Worm (Caenorhabditis elegans) whole organism, young adult: Measurements from ENCODE around the gene Y37D8A.8.

ENCODE experiments used
- B0336.3 ChIP-seq: fragments of 200-800 bp; sonication (Bioruptor generic); IDR thresholded peaks from 2 replicates; pipeline ENCODE4 v1.3.6; 2022; ENCODE audit warnings: missing genetic modification characterization, missing compliant biosample characterization
- D2030.7 ChIP-seq: fragments of 200-800 bp; sonication (Bioruptor generic); IDR thresholded peaks from 2 replicates; pipeline ENCODE4 v1.3.6; 2022; ENCODE audit warnings: missing genetic modification reagents, missing genetic modification characterization, missing compliant biosample characterization
- F10E7.11 ChIP-seq: sonication (generic microtip); optimal IDR thresholded peaks from 2 replicates; lab custom pipeline; 2017; ENCODE audit warnings: mild to moderate bottlenecking, missing genetic modification characterization, moderate library complexity, missing compliant biosample characterization
- F37B4.10 ChIP-seq: fragments of 200-800 bp; sonication (Bioruptor generic); IDR thresholded peaks from 2 replicates; pipeline ENCODE4 v1.3.6; 2022; ENCODE audit warnings: missing genetic modification characterization, missing compliant biosample characterization
- F39B2.1 ChIP-seq: fragments of 200-800 bp; sonication (Bioruptor generic); IDR thresholded peaks from 2 replicates; pipeline ENCODE4 v1.3.6; 2022; ENCODE audit warnings: missing genetic modification reagents, missing genetic modification characterization, missing compliant biosample characterization
- F49E8.2 ChIP-seq: sonication (generic microtip); optimal IDR thresholded peaks from 3 replicates; lab custom pipeline; 2017; ENCODE audit warnings: missing genetic modification characterization, mild to moderate bottlenecking, missing compliant biosample characterization, antibody characterized with exemption, moderate library complexity; ENCODE audit not compliant: insufficient read depth
- F57A8.1 ChIP-seq: fragments of 200-800 bp; sonication (Bioruptor generic); optimal IDR thresholded peaks from 2 replicates; lab custom pipeline; 2018; ENCODE audit warnings: mild to moderate bottlenecking, missing genetic modification characterization, moderate library complexity, missing compliant biosample characterization
- T07F8.4 ChIP-seq: sonication (generic microtip); optimal IDR thresholded peaks from 2 replicates; lab custom pipeline; 2016; ENCODE audit warnings: mild to moderate bottlenecking, missing genetic modification characterization, moderate library complexity, missing compliant biosample characterization
- T26A5.8 ChIP-seq: sonication (generic microtip); optimal IDR thresholded peaks from 2 replicates; lab custom pipeline; 2016; ENCODE audit warnings: missing genetic modification characterization, missing compliant biosample characterization
- Y67H2A.10 ChIP-seq: fragments of 200-800 bp; sonication (Bioruptor generic); conservative IDR thresholded peaks from 2 replicates; pipeline ENCODE4 v1.3.6; 2022; ENCODE audit warnings: missing genetic modification reagents, missing genetic modification characterization, missing compliant biosample characterization
- Y79H2A.3 ChIP-seq: fragments of 200-800 bp; sonication (Bioruptor generic); conservative IDR thresholded peaks from 2 replicates; pipeline ENCODE4 v1.3.6; 2022; ENCODE audit warnings: missing genetic modification reagents, missing genetic modification characterization, missing compliant biosample characterization
- Y95B8A.8 ChIP-seq: fragments of 200-800 bp; sonication (Bioruptor generic); IDR thresholded peaks from 2 replicates; pipeline ENCODE4 v1.3.6; 2022; ENCODE audit warnings: missing genetic modification reagents, missing genetic modification characterization, missing compliant biosample characterization
- ZK185.1 ChIP-seq: sonication (generic microtip); optimal IDR thresholded peaks from 2 replicates; lab custom pipeline; 2016; ENCODE audit warnings: mild to moderate bottlenecking, missing genetic modification characterization, missing compliant biosample characterization; ENCODE audit not compliant: poor library complexity, severe bottlenecking
- ama-1 ChIP-seq, 3 experiments: fragments of 150-350 bp in 1 of 3; sonication (generic microtip) in 2 of 3; optimal IDR thresholded peaks; 2 replicates each; lab custom pipeline; 2014 to 2018; ENCODE audit warnings: missing biosample characterization in 2 of 3, missing genetic modification characterization in 2 of 3, missing genetic modification reagents in 2 of 3
- athp-1 ChIP-seq: sonication (generic microtip); optimal IDR thresholded peaks from 2 replicates; lab custom pipeline; 2017; ENCODE audit warnings: mild to moderate bottlenecking, missing genetic modification characterization, missing compliant biosample characterization
- attf-6 ChIP-seq: fragments of 200-800 bp; sonication (Bioruptor generic); IDR thresholded peaks from 2 replicates; pipeline ENCODE4 v1.3.6; 2022; ENCODE audit warnings: missing genetic modification reagents, missing genetic modification characterization, missing compliant biosample characterization
- bed-2 ChIP-seq: fragments of 200-800 bp; sonication (Bioruptor generic); IDR thresholded peaks from 2 replicates; pipeline ENCODE4 v1.3.6; 2022; ENCODE audit warnings: missing genetic modification reagents, missing genetic modification characterization, missing compliant biosample characterization
- cebp-1 ChIP-seq, 2 experiments: fragments of 200-800 bp in 1 of 2; sonication (Bioruptor generic) in 1 of 2; sonication (generic microtip) in 1 of 2; IDR thresholded peaks in 1 of 2; optimal IDR thresholded peaks in 1 of 2; 2 replicates each; pipeline versions ENCODE4 v1.3.6 to Lab custom; 2017 to 2022; ENCODE audit warnings: missing compliant biosample characterization in 2 of 2, missing genetic modification characterization in 2 of 2, mild to moderate bottlenecking in 1 of 2, missing genetic modification reagents in 1 of 2, moderate library complexity in 1 of 2
- ceh-100 ChIP-seq: fragments of 200-800 bp; sonication (Bioruptor generic); IDR thresholded peaks from 2 replicates; pipeline ENCODE4 v1.3.6; 2022; ENCODE audit warnings: missing genetic modification reagents, missing genetic modification characterization, missing compliant biosample characterization
- ceh-27 ChIP-seq: fragments of 200-800 bp; sonication (Bioruptor generic); optimal IDR thresholded peaks from 2 replicates; lab custom pipeline; 2018; ENCODE audit warnings: mild to moderate bottlenecking, missing genetic modification characterization, moderate library complexity, missing compliant biosample characterization
- ceh-58 ChIP-seq: fragments of 200-800 bp; sonication (Bioruptor generic); IDR thresholded peaks from 2 replicates; pipeline ENCODE4 v1.3.6; 2022; ENCODE audit warnings: missing genetic modification characterization, missing compliant biosample characterization
- die-1 ChIP-seq: sonication (generic microtip); optimal IDR thresholded peaks from 2 replicates; lab custom pipeline; 2016; ENCODE audit warnings: missing genotype, mild to moderate bottlenecking, missing genetic modification characterization, missing compliant biosample characterization
- efl-1 ChIP-seq: fragments of 150-350 bp; optimal IDR thresholded peaks from 2 replicates; lab custom pipeline; 2014; ENCODE audit warnings: missing biosample characterization, missing genetic modification reagents, missing genetic modification characterization
- egl-44 ChIP-seq: fragments of 200-800 bp; sonication (Bioruptor generic); IDR thresholded peaks from 2 replicates; pipeline ENCODE4 v1.3.6; 2022; ENCODE audit warnings: missing genetic modification reagents, missing genetic modification characterization, missing compliant biosample characterization
- fkh-3 ChIP-seq: sonication (generic microtip); optimal IDR thresholded peaks from 2 replicates; lab custom pipeline; 2016; ENCODE audit warnings: mild to moderate bottlenecking, missing genetic modification characterization, missing compliant biosample characterization
- gei-17 ChIP-seq: fragments of 200-800 bp; sonication (Bioruptor generic); optimal IDR thresholded peaks from 2 replicates; lab custom pipeline; 2018; ENCODE audit warnings: mild to moderate bottlenecking, missing genetic modification characterization, missing compliant biosample characterization
- hrde-1 ChIP-seq: sonication (generic microtip); optimal IDR thresholded peaks from 2 replicates; lab custom pipeline; 2016; ENCODE audit warnings: missing genetic modification characterization, mild to moderate bottlenecking, missing compliant biosample characterization, moderate library complexity, missing genotype, missing genetic modification reagents, borderline replicate concordance
- hsf-1 ChIP-seq: fragments of 200-800 bp; sonication (Bioruptor generic); IDR thresholded peaks from 2 replicates; pipeline ENCODE4 v1.3.6; 2022; ENCODE audit warnings: missing genetic modification reagents, missing genetic modification characterization, missing compliant biosample characterization
- let-607 ChIP-seq, 2 experiments: fragments of 200-800 bp in 1 of 2; sonication (Bioruptor generic) in 1 of 2; sonication (generic microtip) in 1 of 2; optimal IDR thresholded peaks; 2 replicates each; lab custom pipeline; 2016 to 2018; ENCODE audit warnings: mild to moderate bottlenecking in 2 of 2, missing compliant biosample characterization in 2 of 2, missing genetic modification characterization in 2 of 2, moderate library complexity in 2 of 2, missing genotype in 1 of 2
- lin-26 ChIP-seq: fragments of 200-800 bp; sonication (Bioruptor generic); IDR thresholded peaks from 2 replicates; pipeline ENCODE4 v1.3.6; 2022; ENCODE audit warnings: missing genetic modification reagents, missing genetic modification characterization, missing compliant biosample characterization
- madf-6 ChIP-seq: fragments of 200-800 bp; sonication (Bioruptor generic); IDR thresholded peaks from 2 replicates; pipeline ENCODE4 v1.3.6; 2022; ENCODE audit warnings: missing genetic modification reagents, missing genetic modification characterization, missing compliant biosample characterization
- mcd-1 ChIP-seq: fragments of 200-800 bp; sonication (Bioruptor generic); IDR thresholded peaks from 2 replicates; pipeline ENCODE4 v1.3.6; 2022; ENCODE audit warnings: missing genetic modification reagents, missing genetic modification characterization, missing compliant biosample characterization
- mes-4 ChIP-seq: sonication (generic microtip); optimal IDR thresholded peaks from 2 replicates; lab custom pipeline; 2016; ENCODE audit warnings: missing genotype, missing genetic modification characterization, missing compliant biosample characterization
- nfya-1 ChIP-seq: sonication (generic microtip); optimal IDR thresholded peaks from 2 replicates; lab custom pipeline; 2017; ENCODE audit warnings: antibody characterized with exemption, missing compliant biosample characterization, missing genetic modification characterization, borderline replicate concordance; ENCODE audit not compliant: insufficient read depth
- nhr-120 ChIP-seq: fragments of 200-800 bp; sonication (Bioruptor generic); IDR thresholded peaks from 2 replicates; pipeline ENCODE4 v1.3.6; 2022; ENCODE audit warnings: missing genetic modification characterization, missing compliant biosample characterization
- nhr-80 ChIP-seq: sonication (generic microtip); optimal IDR thresholded peaks from 2 replicates; lab custom pipeline; 2016; ENCODE audit warnings: missing genetic modification characterization, missing compliant biosample characterization
- pha-4 ChIP-seq: fragments of 150-350 bp; sonication (generic microtip); optimal IDR thresholded peaks from 2 replicates; lab custom pipeline; 2014; ENCODE audit warnings: missing biosample characterization, missing genetic modification reagents, missing genetic modification characterization
- rcor-1 ChIP-seq: fragments of 200-800 bp; sonication (Bioruptor generic); IDR thresholded peaks from 2 replicates; pipeline ENCODE4 v1.3.6; 2022; ENCODE audit warnings: missing genetic modification reagents, missing genetic modification characterization, missing compliant biosample characterization
- repo-1 ChIP-seq: sonication (generic microtip); optimal IDR thresholded peaks from 2 replicates; lab custom pipeline; 2017; ENCODE audit warnings: mild to moderate bottlenecking, missing genetic modification characterization, missing compliant biosample characterization
- snpc-4 ChIP-seq, 5 experiments: fragments of 150-350 bp in 1 of 5; sonication (generic microtip) in 4 of 5; optimal IDR thresholded peaks; 2 replicates each; lab custom pipeline; 2014 to 2018; ENCODE audit warnings: missing genetic modification characterization in 5 of 5, missing biosample characterization in 3 of 5, antibody characterized with exemption in 2 of 5, mild to moderate bottlenecking in 2 of 5, missing compliant biosample characterization in 2 of 5, missing genotype in 2 of 5, moderate library complexity in 2 of 5, missing genetic modification reagents in 1 of 5
- unc-130 ChIP-seq: sonication (generic microtip); optimal IDR thresholded peaks from 2 replicates; lab custom pipeline; 2016; ENCODE audit warnings: missing genetic modification reagents, missing genetic modification characterization, missing compliant biosample characterization
- xnd-1 ChIP-seq: sonication (generic microtip); optimal IDR thresholded peaks from 2 replicates; lab custom pipeline; 2016; ENCODE audit warnings: missing genotype, missing genetic modification reagents, missing genetic modification characterization, missing compliant biosample characterization
- zim-3 ChIP-seq: sonication (generic microtip); optimal IDR thresholded peaks from 2 replicates; lab custom pipeline; 2017; ENCODE audit warnings: mild to moderate bottlenecking, missing genetic modification characterization, moderate library complexity, missing compliant biosample characterization
- ztf-18 ChIP-seq: sonication (generic microtip); optimal IDR thresholded peaks from 2 replicates; lab custom pipeline; 2016; ENCODE audit warnings: missing genotype, mild to moderate bottlenecking, missing genetic modification characterization, missing compliant biosample characterization
- ztf-6 ChIP-seq: fragments of 200-800 bp; sonication (Bioruptor generic); IDR thresholded peaks from 2 replicates; pipeline ENCODE4 v1.3.6; 2022; ENCODE audit warnings: missing genetic modification reagents, missing genetic modification characterization, missing compliant biosample characterization

Y37D8A.8 gene

ce11 chrIII:12874606-12875066 lies 9.9 kb downstream of the Y37D8A.8 start, which contains the start of the genes mrg-1 and spcs-2 (continued):
- TF ChIP-seq F37B4.10: no peak
- no peak for TF ChIP-seq pha-4 (tag; lab: Kevin White, UChicago)
- TF ChIP-seq T26A5.8: no peak
- peak; percentile 60 for TF ChIP-seq unc-130
- peak; percentile 50; the same call in 1 of the 2 replicates for TF ChIP-seq egl-44 (GFP tag; lab: Robert Waterston, UW)
- no peak for TF ChIP-seq nfya-1
- no peak for TF ChIP-seq mes-4 (tag; lab: Kevin White, UChicago)
- peak in 1 of 2 experiments; percentile 49 for TF ChIP-seq let-607 (tag; optimal IDR thresholded peaks at IDR 0.05; lab: Kevin White, UChicago)
- TF ChIP-seq ceh-58 (GFP tag; lab: Robert Waterston, UW): no peak
- TF ChIP-seq B0336.3: peak; percentile 81
- peak; percentile 48; the same call in 1 of the 2 replicates for TF ChIP-seq lin-26
- TF ChIP-seq snpc-4 (GFP tag; optimal IDR thresholded peaks at IDR 0.05; lab: Kevin White, UChicago): peak; percentile 42
- peak in 3 of 4 experiments; percentile 57 to 72 (median 62) for TF ChIP-seq snpc-4 (tag; optimal IDR thresholded peaks at IDR 0.05; lab: Kevin White, UChicago)
- TF ChIP-seq F57A8.1 (GFP tag; lab: Kevin White, UChicago): no peak
- TF ChIP-seq, all 124 proteins: peak for 69

- TF ChIP-seq mcd-1 (GFP tag; lab: Robert Waterston, UW) (no peak), efl-1 (GFP tag; lab: Kevin White, UChicago) (no peak), fkh-3 (no peak), ZK185.1 (tag; lab: Kevin White, UChicago) (no peak), Y79H2A.3 (GFP tag; lab: Robert Waterston, UW) (0 out of 2 replicates have a peak, but pooled peaks have one; percentile 42), T07F8.4 (tag; lab: Kevin White, UChicago) (no peak), die-1 (tag; lab: Kevin White, UChicago) (peak; percentile 31), attf-6 (GFP tag; lab: Robert Waterston, UW) (no peak), F10E7.11 (tag; lab: Kevin White, UChicago) (no peak), F49E8.2 (tag; lab: Kevin White, UChicago) (peak; percentile 90), athp-1 (tag; lab: Kevin White, UChicago) (peak; percentile 31), hsf-1 (peak; percentile 55; the same call in 1 of the 2 replicates), ztf-18 (tag; lab: Kevin White, UChicago) (no peak), ceh-27 (no peak), ama-1 (optimal IDR thresholded peaks at IDR 0.05; lab: Kevin White, UChicago) (no peak), ama-1 (GFP tag; optimal IDR thresholded peaks at IDR 0.05; lab: Kevin White, UChicago) (peak; percentile 64 to 70), hrde-1 (tag; lab: Kevin White, UChicago) (peak; percentile 47), Y95B8A.8 (no peak), F39B2.1 (GFP tag; lab: Robert Waterston, UW) (no peak), rcor-1 (GFP tag; lab: Robert Waterston, UW) (no peak), pha-4 (tag; lab: Kevin White, UChicago) (no peak), ztf-6 (GFP tag; lab: Robert Waterston, UW) (no peak), cebp-1 (GFP tag; IDR thresholded peaks at IDR 0.05; lab: Robert Waterston, UW) (no peak), cebp-1 (tag; optimal IDR thresholded peaks at IDR 0.05; lab: Kevin White, UChicago) (peak; percentile 19), D2030.7 (GFP tag; lab: Robert Waterston, UW) (0 out of 2 replicates have a peak, but pooled peaks have one; percentile 12), madf-6 (peak; percentile 57), ceh-100 (GFP tag; lab: Robert Waterston, UW) (0 out of 2 replicates have a peak, but pooled peaks have one; percentile 29), zim-3 (tag; lab: Kevin White, UChicago) (no peak), Y67H2A.10 (GFP tag; lab: Robert Waterston, UW) (no peak), nhr-120 (GFP tag; lab: Robert Waterston, UW) (no peak), xnd-1 (tag; lab: Kevin White, UChicago) (no peak), repo-1 (tag; lab: Kevin White, UChicago) (peak; percentile 22), nhr-80 (tag; lab: Kevin White, UChicago) (no peak), F57A8.1 (GFP tag; lab: Kevin White, UChicago) (no peak), gei-17 (GFP tag; lab: Kevin White, UChicago) (no peak), bed-2 (GFP tag; lab: Robert Waterston, UW) (no peak)
Observed at ce11 chrIII:12875653-12876052, 10.9 kb downstream of the Y37D8A.8 start.
